Fruit fly (Drosophila melanogaster): ENCODE measurements around the gene Amnionless.

Gene Amnionless

dm6 chr2L:286421-286820 lies 2.5 kb downstream of the Amnionless start (continued):
- TF ChIP-seq HmgD (GFP tag; optimal IDR thresholded peaks at IDR 0.05) (peak; percentile 13), grau (tag; optimal IDR thresholded peaks at IDR 0.05) (peak; percentile 98), hbn (GFP tag; IDR thresholded peaks at IDR 0.05; ENCODE audit: partially characterized antibody) (no peak), CG9609 (GFP tag; optimal IDR thresholded peaks at IDR 0.05) (peak; percentile 43), CG9876 (GFP tag; optimal IDR thresholded peaks at IDR 0.05) (peak; percentile 63), CG17361 (GFP tag; IDR thresholded peaks at IDR 0.05) (no peak), Atf3 (GFP tag; optimal IDR thresholded peaks at IDR 0.05) (no peak), PHDP (tag; optimal IDR thresholded peaks at IDR 0.05) (peak; percentile 69), CG4282 (GFP tag; optimal IDR thresholded peaks at IDR 0.05) (no peak), cato (GFP tag; optimal IDR thresholded peaks at IDR 0.05; ENCODE audit: borderline replicate concordance) (no peak), CG8924 (tag; optimal IDR thresholded peaks at IDR 0.05) (peak; percentile 19), CG16779 (GFP tag; IDR thresholded peaks at IDR 0.05) (peak; percentile 55; the same call in 1 of the 2 replicates), Ptx1 (GFP tag; IDR thresholded peaks at IDR 0.05) (peak; percentile 69), gsb (GFP tag; IDR thresholded peaks at IDR 0.05) (peak; percentile 72), trem (tag; optimal IDR thresholded peaks at IDR 0.05) (no peak), CG15073 (GFP tag; optimal IDR thresholded peaks at IDR 0.05) (no peak), E2f1 (GFP tag; IDR thresholded peaks at IDR 0.05) (peak; percentile 69), CG17385 (GFP tag; optimal IDR thresholded peaks at IDR 0.05) (peak; percentile 70), crol (GFP tag; IDR thresholded peaks at IDR 0.05) (0 out of 2 replicates have a peak, but pooled peaks have one; percentile 11), CG4730 (GFP tag; IDR thresholded peaks at IDR 0.05) (peak; percentile 59; the same call in 1 of the 2 replicates), tll (GFP tag; optimal IDR thresholded peaks at IDR 0.05) (no peak), CG14014 (GFP tag; IDR thresholded peaks at IDR 0.05) (peak; percentile 80), BEAF-32 (GFP tag; optimal IDR thresholded peaks at IDR 0.05) (no peak), CG4707 (GFP tag; optimal IDR thresholded peaks at IDR 0.05) (peak; percentile 7), unpg (GFP tag; optimal IDR thresholded peaks at IDR 0.05) (peak; percentile 63), schlank (tag; optimal IDR thresholded peaks at IDR 0.05) (peak; percentile 82), peb (GFP tag; IDR thresholded peaks at IDR 0.05) (no peak), Pdp1 (GFP tag; optimal IDR thresholded peaks at IDR 0.05) (peak; percentile 46 to 71), CG6654 (GFP tag; optimal IDR thresholded peaks at IDR 0.05) (no peak), pan (optimal IDR thresholded peaks at IDR 0.05) (no peak), pan (GFP tag; optimal IDR thresholded peaks at IDR 0.05 in 1 of 2, IDR thresholded peaks at IDR 0.05 in 1 of 2) (peak in 1 of 2 experiments; percentile 80), unc-4 (GFP tag; IDR thresholded peaks at IDR 0.05; ENCODE audit: partially characterized antibody) (no peak), CG11504 (tag; optimal IDR thresholded peaks at IDR 0.05) (peak; percentile 56), CG2678 (tag; optimal IDR thresholded peaks at IDR 0.05) (peak; percentile 72), CTCF (GFP tag; optimal IDR thresholded peaks at IDR 0.05) (no peak), CG17186 (GFP tag; optimal IDR thresholded peaks at IDR 0.05) (no peak), CG10209 (GFP tag; optimal IDR thresholded peaks at IDR 0.05) (peak; percentile 55), fd3F (GFP tag; optimal IDR thresholded peaks at IDR 0.05) (peak; percentile 4), Dip2 (GFP tag; IDR thresholded peaks at IDR 0.05) (no peak), org-1 (GFP tag; optimal IDR thresholded peaks at IDR 0.05) (peak; percentile 49), CG2199 (GFP tag; IDR thresholded peaks at IDR 0.05) (no peak), Neu2 (GFP tag; optimal IDR thresholded peaks at IDR 0.05; ENCODE audit: borderline replicate concordance) (no peak), Side (GFP tag; optimal IDR thresholded peaks at IDR 0.05) (peak; percentile 34), CG13296 (GFP tag; optimal IDR thresholded peaks at IDR 0.05) (peak; percentile 62), CG6683 (GFP tag; optimal IDR thresholded peaks at IDR 0.05) (peak; percentile 32), pita (GFP tag; optimal IDR thresholded peaks at IDR 0.05) (no peak), cwo (GFP tag; optimal IDR thresholded peaks at IDR 0.05) (peak; percentile 77), ara (GFP tag; IDR thresholded peaks at IDR 0.05) (no peak; the same call in 1 of the 2 replicates), CG17568 (GFP tag; optimal IDR thresholded peaks at IDR 0.05) (peak; percentile 37), CG11247 (GFP tag; IDR thresholded peaks at IDR 0.05) (peak; percentile 77), CG6854 (GFP tag; optimal IDR thresholded peaks at IDR 0.05) (peak; percentile 55)
